Worm (Caenorhabditis elegans) whole organism, L2 larva: ENCODE results near the gene srj-49.
A peak's percentile ranks its signal among the peaks of the same experiment; 100 is the strongest.

Experiments used
- C34F6.9 ChIP-seq: fragments of 150-350 bp; optimal IDR thresholded peaks from 2 replicates; lab custom pipeline; 2014; ENCODE audit warnings: missing biosample characterization, missing genetic modification characterization
- F13H6.1 ChIP-seq: sonication (generic microtip); optimal IDR thresholded peaks from 2 replicates; lab custom pipeline; 2016; ENCODE audit warnings: missing genetic modification characterization, missing compliant biosample characterization
- Y55F3AM.14 ChIP-seq: fragments of 200-800 bp; sonication (Bioruptor generic); optimal IDR thresholded peaks from 2 replicates; lab custom pipeline; 2018; ENCODE audit warnings: mild to moderate bottlenecking, missing genetic modification characterization, missing compliant biosample characterization
- alr-1 ChIP-seq: fragments of 150-350 bp; optimal IDR thresholded peaks from 2 replicates; lab custom pipeline; 2014; ENCODE audit warnings: missing biosample characterization, missing genetic modification characterization
- aly-2 ChIP-seq: fragments of 150-350 bp; optimal IDR thresholded peaks from 2 replicates; lab custom pipeline; 2014; ENCODE audit warnings: missing biosample characterization, missing genetic modification characterization
- crh-2 ChIP-seq: sonication (generic microtip); optimal IDR thresholded peaks from 2 replicates; lab custom pipeline; 2017; ENCODE audit warnings: missing biosample characterization, missing genetic modification characterization
- dmd-4 ChIP-seq: sonication (generic microtip); optimal IDR thresholded peaks from 2 replicates; lab custom pipeline; 2017; ENCODE audit warnings: missing biosample characterization, missing genetic modification characterization
- egl-27 ChIP-seq: sonication (generic microtip); optimal IDR thresholded peaks from 3 replicates; lab custom pipeline; 2017; ENCODE audit warnings: missing biosample characterization, missing genetic modification reagents, missing genetic modification characterization
- elt-1 ChIP-seq: fragments of 150-350 bp; optimal IDR thresholded peaks from 2 replicates; lab custom pipeline; 2014; ENCODE audit warnings: missing biosample characterization, missing genetic modification characterization
- elt-3 ChIP-seq: sonication (generic microtip); optimal IDR thresholded peaks from 2 replicates; lab custom pipeline; 2017; ENCODE audit warnings: missing biosample characterization, missing genetic modification characterization
- fos-1 ChIP-seq: fragments of 150-350 bp; optimal IDR thresholded peaks from 2 replicates; lab custom pipeline; 2014; ENCODE audit warnings: missing biosample characterization, missing genetic modification characterization
- lin-11 ChIP-seq: fragments of 150-350 bp; sonication (generic microtip); optimal IDR thresholded peaks from 2 replicates; lab custom pipeline; 2014; ENCODE audit warnings: missing biosample characterization, missing genetic modification characterization, inconsistent platforms, mixed read lengths
- lin-39 ChIP-seq: fragments of 150-350 bp; optimal IDR thresholded peaks from 2 replicates; lab custom pipeline; 2014; ENCODE audit warnings: missing biosample characterization, missing genetic modification reagents, missing genetic modification characterization
- lsy-2 ChIP-seq, 2 experiments: fragments of 150-350 bp in 1 of 2; sonication (generic microtip) in 1 of 2; optimal IDR thresholded peaks; 2 replicates each; lab custom pipeline; 2014 to 2017; ENCODE audit warnings: missing biosample characterization in 2 of 2, missing genetic modification characterization in 2 of 2
- mab-5 ChIP-seq: fragments of 150-350 bp; optimal IDR thresholded peaks from 2 replicates; lab custom pipeline; 2014; ENCODE audit warnings: missing biosample characterization, missing genetic modification characterization
- mbf-1 ChIP-seq: sonication (generic microtip); optimal IDR thresholded peaks from 2 replicates; lab custom pipeline; 2017; ENCODE audit warnings: missing biosample characterization, missing genetic modification characterization
- mdl-1 ChIP-seq, 2 experiments: fragments of 150-350 bp in 1 of 2; sonication (generic microtip) in 1 of 2; optimal IDR thresholded peaks; 2 replicates each; lab custom pipeline; 2017; ENCODE audit warnings: missing biosample characterization in 2 of 2, missing genetic modification characterization in 2 of 2
- nhr-10 ChIP-seq: sonication (generic microtip); optimal IDR thresholded peaks from 2 replicates; lab custom pipeline; 2017; ENCODE audit warnings: missing biosample characterization, missing genetic modification characterization
- nhr-11 ChIP-seq: fragments of 150-350 bp; optimal IDR thresholded peaks from 2 replicates; lab custom pipeline; 2014; ENCODE audit warnings: missing biosample characterization, missing genetic modification characterization
- nhr-129 ChIP-seq: fragments of 150-350 bp; optimal IDR thresholded peaks from 2 replicates; lab custom pipeline; 2014; ENCODE audit warnings: missing biosample characterization, missing genetic modification characterization
- nhr-21 ChIP-seq: fragments of 150-350 bp; optimal IDR thresholded peaks from 2 replicates; lab custom pipeline; 2014; ENCODE audit warnings: missing biosample characterization, missing genetic modification characterization
- nhr-23 ChIP-seq: fragments of 150-350 bp; optimal IDR thresholded peaks from 2 replicates; lab custom pipeline; 2014; ENCODE audit warnings: missing biosample characterization, missing genetic modification reagents, missing genetic modification characterization
- nhr-237 ChIP-seq: fragments of 150-350 bp; optimal IDR thresholded peaks from 2 replicates; lab custom pipeline; 2014; ENCODE audit warnings: missing biosample characterization, missing genetic modification characterization
- nhr-25 ChIP-seq: fragments of 150-350 bp; sonication (generic microtip); optimal IDR thresholded peaks from 3 replicates; lab custom pipeline; 2014; ENCODE audit warnings: missing biosample characterization, missing genetic modification characterization
- nhr-6 ChIP-seq: fragments of 150-350 bp; optimal IDR thresholded peaks from 2 replicates; lab custom pipeline; 2014; ENCODE audit warnings: missing biosample characterization, missing genetic modification characterization
- nhr-77 ChIP-seq: fragments of 150-350 bp; optimal IDR thresholded peaks from 2 replicates; lab custom pipeline; 2014; ENCODE audit warnings: missing biosample characterization, missing genetic modification characterization
- peb-1 ChIP-seq: fragments of 150-350 bp; optimal IDR thresholded peaks from 2 replicates; lab custom pipeline; 2014; ENCODE audit warnings: missing biosample characterization, missing genetic modification characterization
- sem-4 ChIP-seq: fragments of 150-350 bp; optimal IDR thresholded peaks from 2 replicates; lab custom pipeline; 2014; ENCODE audit warnings: missing biosample characterization, missing genetic modification reagents, missing genetic modification characterization
- skn-1 ChIP-seq: sonication (generic microtip); optimal IDR thresholded peaks from 2 replicates; lab custom pipeline; 2017; ENCODE audit warnings: missing biosample characterization, missing genetic modification characterization
- sma-3 ChIP-seq: sonication (generic microtip); optimal IDR thresholded peaks from 2 replicates; lab custom pipeline; 2016; ENCODE audit warnings: missing genetic modification reagents, missing genetic modification characterization, missing compliant biosample characterization
- sma-9 ChIP-seq, 2 experiments: fragments of 150-350 bp in 1 of 2; sonication (generic microtip) in 1 of 2; optimal IDR thresholded peaks; 2 replicates each; lab custom pipeline; 2014 to 2016; ENCODE audit warnings: missing genetic modification characterization in 2 of 2, mild to moderate bottlenecking in 1 of 2, missing biosample characterization in 1 of 2, missing compliant biosample characterization in 1 of 2, missing genetic modification reagents in 1 of 2, moderate library complexity in 1 of 2
- unc-55 ChIP-seq: fragments of 150-350 bp; sonication (generic microtip); optimal IDR thresholded peaks from 3 replicates; lab custom pipeline; 2014; ENCODE audit warnings: missing biosample characterization, missing genetic modification reagents, missing genetic modification characterization
- unc-62 ChIP-seq: fragments of 150-350 bp; optimal IDR thresholded peaks from 2 replicates; lab custom pipeline; 2014; ENCODE audit warnings: missing biosample characterization, missing genetic modification reagents, missing genetic modification characterization
- zag-1 ChIP-seq: fragments of 150-350 bp; optimal IDR thresholded peaks from 2 replicates; lab custom pipeline; 2014; ENCODE audit warnings: missing biosample characterization, missing genetic modification characterization
- ztf-1 ChIP-seq: fragments of 200-800 bp; sonication (Bioruptor generic); conservative IDR thresholded peaks from 2 replicates; pipeline ENCODE4 v1.3.6; 2022; ENCODE audit warnings: missing genetic modification characterization, missing compliant biosample characterization
- ztf-11 ChIP-seq: sonication (generic microtip); optimal IDR thresholded peaks from 2 replicates; lab custom pipeline; 2017; ENCODE audit warnings: missing biosample characterization, missing genetic modification characterization

The srj-49 gene

DNA sequence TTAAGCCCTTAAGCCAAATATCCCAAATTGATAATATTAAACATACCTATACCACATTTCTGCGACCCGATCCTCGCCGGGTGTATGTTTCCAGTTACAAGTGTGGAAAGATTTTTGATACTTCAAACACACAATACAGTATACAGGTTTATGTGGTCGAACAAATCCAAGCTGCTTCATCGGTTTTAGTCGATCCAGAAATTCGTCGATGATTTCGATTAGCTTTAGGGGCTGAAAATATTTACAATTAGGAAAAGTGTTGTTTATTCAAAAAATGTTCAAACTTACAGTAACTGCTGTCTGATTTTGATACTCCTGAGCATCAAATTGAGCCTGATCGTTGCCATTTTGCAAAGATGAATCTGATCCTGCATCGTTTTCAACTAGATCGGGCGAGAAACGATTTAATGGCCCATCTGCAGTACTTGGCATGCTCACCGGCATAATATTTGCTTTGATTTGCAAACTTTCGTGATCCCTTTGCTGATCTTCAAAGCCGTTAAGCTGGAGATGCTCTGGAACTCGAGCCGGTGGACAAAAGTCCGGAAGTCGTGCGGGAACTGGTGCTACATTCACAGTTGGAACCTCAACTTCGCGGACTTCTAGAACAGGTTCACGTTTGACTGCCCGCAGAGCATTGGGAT lies 28.2 kb upstream of the srj-49 start:
- TF ChIP-seq F13H6.1 (tag; lab: Kevin White, UChicago) (no peak), aly-2 (no peak), skn-1 (tag; lab: Kevin White, UChicago) (no peak), Y55F3AM.14 (no peak), fos-1 (tag; lab: Kevin White, UChicago) (no peak), ztf-11 (tag; lab: Kevin White, UChicago) (no peak), nhr-25 (tag; lab: Kevin White, UChicago) (no peak), nhr-237 (no peak), zag-1 (no peak), unc-55 (GFP tag; lab: Kevin White, UChicago) (no peak), nhr-10 (no peak)

DNA sequence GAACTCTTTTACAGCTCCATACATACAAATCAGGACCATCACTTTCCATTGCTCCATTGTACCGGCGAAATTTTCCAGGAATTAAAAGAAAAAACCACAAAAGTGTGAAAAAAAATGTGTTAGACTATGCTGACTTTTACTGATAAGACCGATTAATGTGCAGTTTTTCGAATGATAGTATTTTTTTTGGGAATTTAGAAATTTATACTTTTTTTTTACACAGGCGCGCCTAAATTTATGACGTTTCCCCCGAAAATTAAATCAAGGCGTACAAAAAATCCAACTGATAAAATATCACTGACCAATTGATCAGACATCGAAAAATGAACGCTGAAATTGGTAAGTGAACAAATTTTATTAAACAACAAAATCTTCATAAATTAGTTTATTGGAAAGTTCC lies 27.3 kb upstream of the srj-49 start, which contains the start of gene folt-2:
folt-2 (minus strand) TSS at position 179 of the 400 bp plus-strand sequence.
- TF ChIP-seq fos-1 (tag; lab: Kevin White, UChicago), result peak; percentile 60
- no peak for TF ChIP-seq unc-62 (GFP tag; lab: Kevin White, UChicago)

DNA sequence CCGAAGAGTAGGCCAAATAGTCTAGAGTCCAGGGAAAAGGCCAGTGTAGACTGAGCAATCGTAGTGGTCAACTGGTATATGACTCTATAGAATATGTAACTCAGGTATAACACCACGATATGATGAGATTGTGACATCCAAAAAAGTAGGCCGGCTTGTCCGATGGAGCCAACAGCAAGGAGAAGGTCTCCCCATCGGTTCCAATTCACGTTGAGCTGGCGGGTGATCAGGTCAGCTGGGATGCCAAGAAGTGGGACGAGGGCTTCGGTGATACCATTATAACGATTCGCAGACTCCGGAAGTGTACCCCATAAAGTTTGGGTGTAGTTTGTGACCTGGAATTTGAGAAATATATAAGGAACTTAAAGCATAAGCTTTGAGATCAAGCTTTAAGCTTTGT lies 24.8 kb upstream of the srj-49 start:
- no peak for TF ChIP-seq dmd-4
- no peak for TF ChIP-seq sma-9 (GFP tag; optimal IDR thresholded peaks at IDR 0.05; lab: Kevin White, UChicago)
- TF ChIP-seq sma-9 (tag; optimal IDR thresholded peaks at IDR 0.05; lab: Kevin White, UChicago), result no peak
- TF ChIP-seq ztf-11 (tag; lab: Kevin White, UChicago), result no peak
- TF ChIP-seq nhr-23 (tag; lab: Kevin White, UChicago), result no peak
- TF ChIP-seq nhr-11 (tag; lab: Kevin White, UChicago), result no peak
- TF ChIP-seq alr-1, result no peak
- TF ChIP-seq Y55F3AM.14, result no peak
- no peak for TF ChIP-seq mbf-1 (tag; lab: Kevin White, UChicago)
- no peak for TF ChIP-seq crh-2 (tag; lab: Kevin White, UChicago)
- no peak for TF ChIP-seq ztf-1 (GFP tag; lab: Robert Waterston, UW)
- TF ChIP-seq mab-5 (tag; lab: Kevin White, UChicago), result no peak

DNA sequence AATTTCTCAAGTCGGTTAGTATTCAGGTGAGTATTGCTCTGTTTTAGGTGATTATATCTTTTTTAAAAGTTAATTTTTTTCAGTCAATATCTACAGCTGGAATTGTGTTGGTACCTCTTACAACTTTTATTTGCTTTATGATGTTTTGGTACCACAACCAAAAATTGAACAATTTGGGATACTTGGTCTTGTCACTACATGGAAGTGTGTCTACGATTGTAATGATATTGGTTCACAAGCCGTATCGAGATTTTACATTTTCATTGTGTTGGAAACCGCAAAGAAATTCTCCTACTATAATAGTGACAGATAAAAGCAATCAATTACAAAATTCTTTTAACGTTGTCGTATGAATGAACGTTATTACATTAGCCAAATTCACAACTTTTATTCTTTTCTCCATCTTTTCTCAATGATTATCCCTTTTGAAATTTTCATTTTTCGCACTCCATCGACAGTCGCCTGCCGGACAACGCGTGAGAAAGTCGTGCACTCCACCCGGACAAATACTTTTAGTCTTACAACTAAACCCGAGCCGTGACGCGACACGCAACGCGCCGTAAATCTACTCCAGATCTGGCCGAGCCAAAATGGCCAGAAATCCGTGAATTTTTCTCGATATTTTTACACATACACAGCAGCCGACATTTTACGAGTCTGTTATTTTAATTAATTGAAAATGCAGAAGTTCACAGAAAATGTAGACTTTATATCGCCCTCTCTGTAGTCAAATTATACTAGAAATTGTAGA lies 23.8 kb upstream of the srj-49 start:
- TF ChIP-seq nhr-23 (tag; lab: Kevin White, UChicago), result no peak
- no peak for TF ChIP-seq sma-9 (GFP tag; optimal IDR thresholded peaks at IDR 0.05; lab: Kevin White, UChicago)
- TF ChIP-seq sma-9 (tag; optimal IDR thresholded peaks at IDR 0.05; lab: Kevin White, UChicago), result no peak
- TF ChIP-seq lsy-2 (tag; optimal IDR thresholded peaks at IDR 0.05; lab: Kevin White, UChicago), result no peak
- no peak for TF ChIP-seq egl-27 (tag; lab: Kevin White, UChicago)
- TF ChIP-seq sma-3 (GFP tag; lab: Kevin White, UChicago), result no peak
- no peak for TF ChIP-seq nhr-21 (tag; lab: Kevin White, UChicago)
- TF ChIP-seq nhr-10, result no peak
- no peak for TF ChIP-seq sem-4
- TF ChIP-seq Y55F3AM.14, result no peak
- TF ChIP-seq aly-2, result no peak
- no peak for TF ChIP-seq elt-1 (tag; lab: Kevin White, UChicago)
- TF ChIP-seq F13H6.1 (tag; lab: Kevin White, UChicago), result no peak
- TF ChIP-seq lin-11 (tag; lab: Kevin White, UChicago), result no peak
- TF ChIP-seq elt-3, result no peak
- TF ChIP-seq mdl-1 (tag; optimal IDR thresholded peaks at IDR 0.05; lab: Kevin White, UChicago), result no peak
- TF ChIP-seq ztf-1 (GFP tag; lab: Robert Waterston, UW), result no peak
- TF ChIP-seq alr-1, result no peak
- no peak for TF ChIP-seq lin-39
- TF ChIP-seq, all 48 proteins: peak for 0

DNA sequence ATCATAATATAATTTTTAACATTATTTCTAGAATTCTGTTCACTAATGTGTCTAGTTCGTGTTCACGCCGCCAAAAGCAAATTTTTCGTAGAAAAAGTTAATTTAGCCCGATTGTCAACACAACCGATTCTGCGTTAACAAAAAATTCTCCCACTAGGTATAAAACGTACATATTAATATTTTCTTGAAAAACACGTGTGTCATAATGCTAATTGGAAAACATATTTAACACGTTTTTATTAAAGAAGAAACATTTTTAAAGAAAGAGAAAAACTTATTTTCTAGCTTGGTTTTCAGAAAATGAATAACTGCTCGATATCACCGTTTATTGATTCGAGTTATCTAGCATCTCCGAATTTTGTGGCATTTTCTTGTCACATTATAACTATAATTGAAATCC lies 22.0 kb upstream of the srj-49 start, which contains the start of gene srh-243:
srh-243 (plus strand) TSS at position 301 of the 400 bp plus-strand sequence.
- TF ChIP-seq nhr-77 (tag; lab: Kevin White, UChicago) (no peak), C34F6.9 (no peak), fos-1 (tag; lab: Kevin White, UChicago) (no peak), peb-1 (tag; lab: Kevin White, UChicago) (no peak), nhr-6 (tag; lab: Kevin White, UChicago) (no peak), F13H6.1 (tag; lab: Kevin White, UChicago) (no peak), unc-55 (GFP tag; lab: Kevin White, UChicago) (no peak), nhr-129 (tag; lab: Kevin White, UChicago) (no peak)
- TF ChIP-seq, all 48 proteins: peak for 0
